Fruit fly (Drosophila melanogaster): ENCODE results near the gene RpL8.
A peak's percentile ranks its signal among the peaks of the same experiment; 100 is the strongest.

dm6 chr3L:2552116-2552843 is 35.0 kb upstream of the RpL8 start:
- TF ChIP-seq insv (optimal IDR thresholded peaks at IDR 0.05), result no peak
- no peak for TF ChIP-seq h (optimal IDR thresholded peaks at IDR 0.05)
- peak; percentile 56 for TF ChIP-seq psq (optimal IDR thresholded peaks at IDR 0.05)
- TF ChIP-seq ttk (optimal IDR thresholded peaks at IDR 0.05), result no peak
- no peak for TF ChIP-seq Sin3A (optimal IDR thresholded peaks at IDR 0.05)
- no peak for TF ChIP-seq Myc (optimal IDR thresholded peaks at IDR 0.05)
